Worm (Caenorhabditis elegans) whole organism, early embryonic: ENCODE data around the gene pxl-1.

Experiments used
- B0310.2 ChIP-seq: sonication (generic microtip); optimal IDR thresholded peaks from 2 replicates; lab custom pipeline; 2016; ENCODE audit warnings: mild to moderate bottlenecking, missing genetic modification characterization, missing compliant biosample characterization
- ama-1 ChIP-seq: fragments of 150-350 bp; optimal IDR thresholded peaks from 2 replicates; lab custom pipeline; 2014
- ceh-13 ChIP-seq: fragments of 200-800 bp; sonication (Bioruptor generic); optimal IDR thresholded peaks from 2 replicates; lab custom pipeline; 2018; ENCODE audit warnings: mild to moderate bottlenecking, missing genetic modification characterization, missing compliant biosample characterization
- ceh-36 ChIP-seq: sonication (generic microtip); optimal IDR thresholded peaks from 2 replicates; lab custom pipeline; 2016; ENCODE audit warnings: missing genetic modification characterization, inconsistent platforms, missing compliant biosample characterization
- ets-7 ChIP-seq: sonication (generic microtip); optimal IDR thresholded peaks from 2 replicates; lab custom pipeline; 2016; ENCODE audit warnings: missing genotype, missing genetic modification characterization, missing compliant biosample characterization
- scrt-1 ChIP-seq: fragments of 200-800 bp; sonication (Bioruptor generic); IDR thresholded peaks from 2 replicates; pipeline ENCODE4 v1.3.6; 2022; ENCODE audit warnings: missing genetic modification characterization, missing compliant biosample characterization
- sea-1 ChIP-seq: fragments of 200-800 bp; sonication (Bioruptor generic); conservative IDR thresholded peaks from 2 replicates; pipeline ENCODE4 v1.3.6; 2022; ENCODE audit warnings: missing genetic modification characterization, missing compliant biosample characterization

DNA sequence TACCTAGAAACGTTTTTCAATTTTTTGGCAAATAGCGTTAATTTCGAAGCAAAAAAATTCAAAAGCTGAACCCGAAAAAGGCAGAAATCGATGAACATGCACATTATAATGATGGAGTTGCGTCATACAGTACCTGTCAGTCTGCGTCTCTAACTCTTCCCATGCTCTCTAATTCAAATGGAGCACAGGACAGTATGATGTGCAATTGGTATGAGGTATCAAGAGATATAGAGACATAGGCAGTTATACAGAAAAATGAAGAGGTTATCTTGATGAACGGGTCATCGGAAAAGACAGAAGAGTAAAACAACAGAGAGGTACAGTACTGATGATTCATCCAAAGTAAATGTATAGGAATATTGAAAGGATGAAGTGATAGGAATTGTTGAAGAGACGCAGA, 4.9 kb upstream of the pxl-1 start:
- TF ChIP-seq ceh-36 (tag; lab: Kevin White, UChicago): no peak
- no peak for TF ChIP-seq ets-7
- no peak for TF ChIP-seq B0310.2
- TF ChIP-seq sea-1: no peak
- TF ChIP-seq scrt-1 (GFP tag; lab: Robert Waterston, UW): no peak
- TF ChIP-seq ceh-13 (GFP tag; lab: Kevin White, UChicago): no peak
- TF ChIP-seq ama-1: no peak
